Worm (Caenorhabditis elegans): Measurements from ENCODE around the gene H25K10.4.

- no peak for TF ChIP-seq fkh-10 (GFP tag; optimal IDR thresholded peaks at IDR 0.05)
- TF ChIP-seq nhr-28 (tag; optimal IDR thresholded peaks at IDR 0.05), result no peak
- no peak for TF ChIP-seq dve-1 (tag; optimal IDR thresholded peaks at IDR 0.05; ENCODE audit: insufficient read depth)
- TF ChIP-seq ama-1 (optimal IDR thresholded peaks at IDR 0.05), result no peak
- TF ChIP-seq lin-39 (tag; optimal IDR thresholded peaks at IDR 0.05), result no peak
- TF ChIP-seq nhr-76 (tag; optimal IDR thresholded peaks at IDR 0.05), result no peak
- no peak for TF ChIP-seq daf-19 (GFP tag; conservative IDR thresholded peaks at IDR 0.05)
- no peak for TF ChIP-seq snpc-4 (tag; optimal IDR thresholded peaks at IDR 0.05)
- no peak for TF ChIP-seq D1046.2 (GFP tag; IDR thresholded peaks at IDR 0.05)
- TF ChIP-seq lin-38 (GFP tag; IDR thresholded peaks at IDR 0.05), result no peak
- no peak for TF ChIP-seq nhr-10 (tag; optimal IDR thresholded peaks at IDR 0.05)
- TF ChIP-seq unc-62 (GFP tag; optimal IDR thresholded peaks at IDR 0.05 in 1 of 2), result no peak
- TF ChIP-seq unc-62 (tag; optimal IDR thresholded peaks at IDR 0.05), result no peak
Observed at ce11 chrIV:16191597-16191996, 34.2 kb upstream of the H25K10.4 start.
